Fruit fly (Drosophila melanogaster) whole organism, wandering third instar larva: Measurements from ENCODE around the gene Mbs.

Experiments used
- CG32264 ChIP-seq: fragments of 200-800 bp; sonication (Bioruptor generic); optimal IDR thresholded peaks from 2 replicates; lab custom pipeline; 2016; ENCODE audit warnings: missing biosample characterization, missing genetic modification characterization
- HLH106 ChIP-seq: fragments of 200-800 bp; optimal IDR thresholded peaks from 3 replicates; lab custom pipeline; 2019; ENCODE audit warnings: missing biosample characterization, mild to moderate bottlenecking, missing genetic modification characterization, moderate library complexity
- Hr83 ChIP-seq: fragments of 200-300 bp; sonication (Bioruptor generic); optimal IDR thresholded peaks from 2 replicates; lab custom pipeline; 2016; ENCODE audit warnings: missing biosample characterization, mild to moderate bottlenecking, missing genetic modification characterization, moderate library complexity; ENCODE audit not compliant: poor library complexity, severe bottlenecking
- Jra ChIP-seq: sonication (Bioruptor generic); optimal IDR thresholded peaks from 2 replicates; lab custom pipeline; 2016; ENCODE audit warnings: missing biosample characterization, missing genetic modification characterization
- Myc ChIP-seq: fragments of >200 bp; optimal IDR thresholded peaks from 2 replicates; lab custom pipeline; 2017
- N ChIP-seq: fragments of >200 bp; optimal IDR thresholded peaks from 2 replicates; lab custom pipeline; 2018; ENCODE audit warnings: missing biosample characterization, missing external identifiers, missing genetic modification characterization
- Rel ChIP-seq, 2 experiments: fragments of 200-800 bp; sonication (Bioruptor generic) in 1 of 2; optimal IDR thresholded peaks; 2 replicates in 1 of 2; 3 replicates in 1 of 2; lab custom pipeline; 2016 to 2019; ENCODE audit warnings: mild to moderate bottlenecking in 2 of 2, missing biosample characterization in 2 of 2, missing genetic modification characterization in 2 of 2, moderate library complexity in 1 of 2
- Vsx2 ChIP-seq: fragments of 200-300, 225-300 bp; sonication (Bioruptor generic); optimal IDR thresholded peaks from 2 replicates; lab custom pipeline; 2018; ENCODE audit warnings: missing biosample characterization, missing genetic modification characterization; ENCODE audit not compliant: partially characterized antibody
- br ChIP-seq: fragments of 200-800 bp; sonication (Bioruptor generic); optimal IDR thresholded peaks from 2 replicates; lab custom pipeline; 2016; ENCODE audit warnings: missing biosample characterization, missing genetic modification characterization
- brk ChIP-seq: fragments of 200-800 bp; sonication (Bioruptor generic); optimal IDR thresholded peaks from 2 replicates; lab custom pipeline; 2016; ENCODE audit warnings: missing biosample characterization, mild to moderate bottlenecking, missing genetic modification characterization
- ey ChIP-seq: fragments of 200-800 bp; sonication (Bioruptor generic); optimal IDR thresholded peaks from 2 replicates; lab custom pipeline; 2016; ENCODE audit warnings: missing biosample characterization, missing genetic modification characterization
- foxo ChIP-seq, 2 experiments: fragments of 200-800 bp; sonication (Bioruptor generic); optimal IDR thresholded peaks; 2 replicates in 1 of 2; 3 replicates in 1 of 2; lab custom pipeline; 2016 to 2017; ENCODE audit warnings: missing biosample characterization in 2 of 2, missing genetic modification characterization in 2 of 2
- sv ChIP-seq: fragments of 200-800 bp; sonication (Bioruptor generic); optimal IDR thresholded peaks from 3 replicates; lab custom pipeline; 2016; ENCODE audit warnings: missing biosample characterization, missing genetic modification characterization

Gene Mbs

DNA sequence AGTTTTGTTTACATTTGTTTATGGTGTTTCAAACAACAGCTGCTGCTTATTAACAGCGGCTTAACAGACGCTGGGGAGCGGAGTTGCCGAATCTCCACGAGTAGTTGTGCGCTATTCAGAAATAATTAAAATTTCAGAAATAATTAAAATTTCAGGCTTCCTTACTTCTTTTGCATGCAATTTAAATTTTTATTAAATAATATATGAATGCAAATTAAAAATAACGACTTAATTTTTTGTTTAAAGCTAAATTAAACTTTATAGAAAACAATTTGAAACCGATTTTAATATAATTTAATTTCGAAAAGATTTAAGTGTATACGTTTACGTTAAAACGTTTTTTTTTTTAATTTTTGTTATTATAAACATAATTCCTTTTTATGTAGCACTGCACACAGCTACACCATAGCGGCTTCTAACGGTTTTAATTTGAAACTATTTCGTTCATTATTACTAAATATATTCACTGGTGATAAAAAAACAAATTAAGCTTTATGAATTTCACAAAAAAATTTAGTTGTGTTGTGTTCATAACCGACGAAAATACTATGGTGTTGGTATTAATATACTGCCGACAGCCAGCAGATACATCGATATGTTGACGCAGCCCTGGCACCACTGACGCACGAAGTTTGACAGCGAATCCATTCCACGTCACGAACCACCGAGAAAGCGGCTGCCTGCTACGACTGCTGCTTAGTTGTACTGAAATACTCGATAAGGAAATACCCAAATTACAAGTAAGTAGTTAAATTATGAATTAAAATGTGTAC is 77.4 kb downstream of the Mbs start, which contains the start of gene SsRbeta:
Gene SsRbeta, plus strand, starts transcription at position 645 of the 773 bp plus-strand sequence.
- TF ChIP-seq br (no peak), Hr83 (GFP tag; lab: Kevin White, UChicago) (peak; percentile 53), sv (peak; percentile 60), Jra (peak; percentile 20), HLH106 (tag; lab: Kevin White, UChicago) (no peak), Vsx2 (no peak), foxo (GFP tag; optimal IDR thresholded peaks at IDR 0.05; lab: Kevin White, UChicago) (no peak), ey (GFP tag; lab: Kevin White, UChicago) (no peak), Rel (GFP tag; optimal IDR thresholded peaks at IDR 0.05; lab: Kevin White, UChicago) (no peak), Rel (tag; optimal IDR thresholded peaks at IDR 0.05; lab: Kevin White, UChicago) (peak; percentile 39), CG32264 (GFP tag; lab: Kevin White, UChicago) (no peak), brk (GFP tag; lab: Kevin White, UChicago) (peak; percentile 41), Myc (no peak), N (GFP tag; lab: Kevin White, UChicago) (no peak)
